Fruit fly (Drosophila melanogaster) Kc167 (cell line): ENCODE data around the gene Samuel.

Experiments
- Myc ChIP-seq: fragments of >200 bp; optimal IDR thresholded peaks from 2 replicates; lab custom pipeline; 2017; ENCODE audit warnings: missing external identifiers
- Sin3A ChIP-seq: fragments of >200 bp; optimal IDR thresholded peaks from 2 replicates; lab custom pipeline; 2018; ENCODE audit warnings: missing external identifiers
- h ChIP-seq: fragments of >200 bp; optimal IDR thresholded peaks from 3 replicates; lab custom pipeline; 2018; ENCODE audit warnings: missing external identifiers
- insv ChIP-seq: fragments of >200 bp; optimal IDR thresholded peaks from 3 replicates; lab custom pipeline; 2018; ENCODE audit warnings: missing external identifiers
- psq ChIP-seq: fragments of >200 bp; optimal IDR thresholded peaks from 2 replicates; lab custom pipeline; 2017; ENCODE audit warnings: missing external identifiers
- ttk ChIP-seq: sonication (Bioruptor generic); optimal IDR thresholded peaks from 2 replicates; lab custom pipeline; 2017; ENCODE audit warnings: missing external identifiers

Gene Samuel

DNA sequence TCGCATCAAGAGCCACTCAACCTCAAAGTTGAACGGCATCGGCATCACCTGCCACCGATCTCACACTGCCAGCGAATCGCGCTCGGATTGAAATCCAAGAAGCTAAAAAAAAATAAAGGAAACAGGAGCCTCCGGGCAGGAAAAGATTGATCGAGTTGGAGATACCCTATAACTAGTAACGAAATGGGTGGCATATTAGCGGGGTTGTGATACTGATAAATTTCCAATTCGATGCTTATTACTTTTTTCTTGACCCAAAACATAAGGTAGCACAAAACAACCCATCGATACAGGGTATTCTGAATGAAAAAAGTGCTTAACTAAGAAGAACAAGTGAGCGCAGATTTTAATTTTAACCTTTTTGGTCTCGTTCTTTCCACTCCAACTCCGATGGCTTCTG, 5.5 kb upstream of the Samuel start:
- no peak for TF ChIP-seq insv (lab: Kevin White, UChicago)
- no peak for TF ChIP-seq h (lab: Kevin White, UChicago)
- TF ChIP-seq Myc (lab: Kevin White, UChicago): no peak
- TF ChIP-seq psq (lab: Kevin White, UChicago): no peak
- no peak for TF ChIP-seq Sin3A (lab: Kevin White, UChicago)
- no peak for TF ChIP-seq ttk (lab: Kevin White, UChicago)

DNA sequence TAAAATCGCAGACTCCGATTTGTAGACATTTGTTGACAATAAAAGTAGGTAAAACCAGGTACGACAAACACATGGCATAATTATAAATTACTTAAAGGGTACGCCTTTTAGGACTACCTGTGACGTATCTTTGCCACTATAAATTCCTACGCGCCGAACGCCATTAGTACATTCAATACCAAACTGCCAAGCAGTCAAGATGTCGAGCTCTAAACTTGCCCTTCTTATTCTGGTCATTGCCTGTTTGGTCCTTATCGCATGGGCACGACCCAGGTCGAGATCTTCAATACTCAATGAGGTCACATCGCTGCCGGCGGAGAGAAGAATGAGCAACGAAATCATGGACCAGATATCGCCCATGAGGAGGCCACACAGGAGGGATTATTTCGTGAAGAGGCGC, 4.1 kb upstream of the Samuel start, which contains the start of gene CG14915:
Gene CG14915, plus strand, starts transcription at position 166 of the 400 bp plus-strand sequence.
- no peak for TF ChIP-seq Myc (lab: Kevin White, UChicago)
- TF ChIP-seq ttk (lab: Kevin White, UChicago): no peak

DNA sequence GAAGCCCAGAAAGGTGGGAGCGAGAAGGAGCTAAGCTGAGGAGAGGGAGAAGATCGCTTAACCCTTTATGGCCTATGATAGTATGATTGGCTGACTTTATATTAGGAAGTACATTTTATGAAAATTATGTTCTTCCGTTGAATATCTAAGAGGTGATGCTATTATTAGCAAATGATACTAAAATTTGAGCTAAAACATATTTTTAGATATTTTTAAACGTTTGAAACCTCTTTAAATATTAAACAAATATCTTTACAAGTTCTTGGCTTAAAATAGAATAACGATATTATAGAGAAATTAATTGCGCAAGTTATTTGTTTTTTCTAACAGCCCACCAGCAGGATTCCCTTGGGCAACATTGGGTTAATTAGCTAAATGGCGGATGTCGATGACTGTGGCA, 2.7 kb upstream of the Samuel start:
- TF ChIP-seq h (lab: Kevin White, UChicago) (no peak), ttk (lab: Kevin White, UChicago) (no peak), Myc (lab: Kevin White, UChicago) (no peak)

DNA sequence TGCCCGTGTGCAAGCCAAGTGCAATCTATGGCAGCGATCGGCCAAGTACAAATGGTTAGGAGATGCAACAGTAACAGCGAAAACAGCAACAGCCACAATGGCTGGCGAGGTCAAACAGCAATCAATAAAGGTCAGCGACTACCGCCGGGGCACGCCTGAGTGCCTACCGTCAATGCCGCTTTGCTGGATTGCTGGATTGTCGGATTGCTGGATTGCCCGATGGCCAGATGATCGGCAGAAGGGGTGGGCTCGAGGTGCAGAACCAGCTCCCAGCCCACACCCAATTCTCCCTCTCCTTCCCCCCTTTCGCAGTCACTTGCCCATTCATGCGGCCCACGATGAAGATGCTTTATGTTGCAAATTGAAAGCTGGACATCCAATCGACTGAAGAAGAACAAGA, 2.1 kb upstream of the Samuel start:
- TF ChIP-seq h (lab: Kevin White, UChicago): no peak
- no peak for TF ChIP-seq Sin3A (lab: Kevin White, UChicago)
- no peak for TF ChIP-seq insv (lab: Kevin White, UChicago)
- no peak for TF ChIP-seq Myc (lab: Kevin White, UChicago)
- TF ChIP-seq ttk (lab: Kevin White, UChicago): no peak
- no peak for TF ChIP-seq psq (lab: Kevin White, UChicago)

DNA sequence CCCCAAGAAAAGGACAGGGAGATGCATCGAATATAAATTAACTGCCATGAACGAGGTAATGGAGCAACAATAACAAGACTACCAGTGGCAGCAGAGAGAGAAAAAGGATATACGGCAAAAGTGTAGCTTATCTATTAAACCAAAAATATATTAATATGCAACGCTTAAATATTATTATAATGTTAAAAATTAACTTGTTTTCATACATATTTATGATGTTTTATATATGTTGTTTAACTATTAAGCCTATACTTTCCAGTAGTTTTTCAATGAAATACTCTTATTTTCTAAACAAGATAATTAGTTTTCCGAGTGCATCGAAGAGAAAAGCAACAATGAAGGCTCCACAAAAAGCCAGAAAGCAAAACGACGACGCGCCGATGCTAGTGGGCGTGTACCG, 1.6 kb upstream of the Samuel start:
- no peak for TF ChIP-seq h (lab: Kevin White, UChicago)
- no peak for TF ChIP-seq psq (lab: Kevin White, UChicago)

DNA sequence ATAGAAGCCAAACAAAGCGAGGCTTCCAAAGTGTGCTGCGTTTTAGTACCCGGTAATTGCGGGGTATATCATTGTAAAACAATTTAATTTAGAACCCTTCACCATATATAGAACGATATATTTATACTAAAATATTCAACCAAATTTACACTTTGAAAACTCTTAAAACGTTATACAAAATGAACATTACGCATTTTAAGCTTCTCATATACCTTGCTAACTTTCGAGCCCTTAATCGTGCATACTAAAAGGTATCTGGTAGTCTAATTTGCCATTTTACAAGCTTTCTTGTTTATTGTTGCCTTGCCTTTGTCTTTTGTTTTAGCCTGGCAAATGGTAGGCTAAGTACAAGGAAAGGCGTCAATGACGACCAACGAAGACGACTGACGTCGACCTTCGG, 1.2 kb upstream of the Samuel start:
- TF ChIP-seq psq (lab: Kevin White, UChicago): no peak
- TF ChIP-seq Myc (lab: Kevin White, UChicago): no peak
- no peak for TF ChIP-seq h (lab: Kevin White, UChicago)
- no peak for TF ChIP-seq ttk (lab: Kevin White, UChicago)
- TF ChIP-seq Sin3A (lab: Kevin White, UChicago): no peak
- no peak for TF ChIP-seq insv (lab: Kevin White, UChicago)

DNA sequence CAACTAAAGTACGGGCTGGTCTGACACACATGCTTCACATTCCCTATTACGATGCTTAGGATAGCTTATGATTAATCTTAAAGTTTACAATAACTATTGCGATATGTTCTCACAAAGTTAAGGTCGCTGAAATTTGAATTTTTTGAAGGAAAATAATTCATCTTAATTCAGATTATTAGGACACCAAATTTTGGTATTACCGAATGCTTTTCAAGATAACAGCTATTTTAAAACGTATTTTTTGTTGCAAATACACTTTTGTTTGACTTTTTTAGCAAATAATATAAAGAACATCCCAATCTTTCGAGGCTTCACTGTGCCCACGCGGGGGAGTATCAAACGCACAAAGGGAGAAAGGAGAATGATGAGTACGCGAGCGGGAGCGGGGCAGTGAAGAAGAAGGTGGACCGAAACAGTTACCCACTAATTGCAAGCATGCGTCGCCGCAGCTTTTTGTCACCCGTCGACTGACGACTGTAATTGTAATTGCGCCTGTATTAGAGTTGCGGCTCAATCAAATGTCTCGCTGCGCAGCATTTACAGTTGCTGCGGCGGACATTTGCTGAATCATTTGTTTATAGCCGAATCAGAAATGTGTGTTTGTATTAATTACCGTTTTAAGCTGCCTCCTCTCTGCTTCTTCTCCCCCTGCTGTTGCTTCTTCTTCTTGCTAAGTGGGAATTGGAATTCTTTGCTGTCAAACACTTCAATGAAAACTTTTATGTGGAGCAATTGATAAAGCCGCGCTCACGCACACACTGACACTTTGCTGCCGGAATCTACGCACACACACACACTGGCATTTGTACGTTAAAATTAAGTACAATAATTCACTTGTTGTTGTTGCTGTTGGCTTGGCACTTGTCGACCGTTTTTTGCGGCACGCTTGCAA, 620 bp downstream of the Samuel start:
- TF ChIP-seq psq (lab: Kevin White, UChicago) (no peak), Myc (lab: Kevin White, UChicago) (no peak), insv (lab: Kevin White, UChicago) (no peak), Sin3A (lab: Kevin White, UChicago) (no peak), ttk (lab: Kevin White, UChicago) (no peak), h (lab: Kevin White, UChicago) (no peak)

DNA sequence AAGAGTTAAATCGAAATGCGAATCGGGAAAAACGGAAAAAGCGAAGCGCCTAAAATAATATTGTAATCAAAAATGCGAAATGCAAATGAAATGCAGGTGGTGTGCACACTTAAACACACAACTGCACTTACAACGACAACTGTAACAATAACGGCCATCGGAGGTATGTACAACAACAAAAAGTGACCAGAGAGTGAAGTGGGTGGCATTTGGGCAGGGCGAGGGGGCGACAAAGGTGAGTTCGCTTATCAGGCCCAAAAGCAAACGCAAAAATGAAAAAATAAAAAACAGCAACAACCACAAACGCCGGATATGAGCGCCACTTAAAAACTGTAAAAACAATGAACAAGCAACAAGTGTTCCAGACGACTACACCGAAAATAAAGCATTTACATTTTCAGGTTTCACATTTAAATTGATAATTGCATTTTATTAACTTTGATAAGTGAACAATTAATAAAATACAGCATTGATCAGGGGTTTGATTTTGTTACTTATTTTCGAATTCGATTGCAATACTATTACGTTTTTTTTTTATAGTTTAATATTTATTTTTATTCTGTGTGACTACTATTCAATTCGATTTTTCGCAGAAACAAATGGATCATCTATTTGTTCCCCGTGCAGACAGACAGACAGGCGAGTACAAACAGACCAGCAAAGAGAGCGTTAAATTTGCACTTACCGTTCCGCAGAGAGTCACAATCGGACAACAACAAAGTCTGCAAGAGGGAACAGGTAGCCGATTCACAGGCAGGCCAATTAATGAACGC, 1.5 kb downstream of the Samuel start:
- TF ChIP-seq Myc (lab: Kevin White, UChicago): no peak
- no peak for TF ChIP-seq insv (lab: Kevin White, UChicago)
- no peak for TF ChIP-seq h (lab: Kevin White, UChicago)

DNA sequence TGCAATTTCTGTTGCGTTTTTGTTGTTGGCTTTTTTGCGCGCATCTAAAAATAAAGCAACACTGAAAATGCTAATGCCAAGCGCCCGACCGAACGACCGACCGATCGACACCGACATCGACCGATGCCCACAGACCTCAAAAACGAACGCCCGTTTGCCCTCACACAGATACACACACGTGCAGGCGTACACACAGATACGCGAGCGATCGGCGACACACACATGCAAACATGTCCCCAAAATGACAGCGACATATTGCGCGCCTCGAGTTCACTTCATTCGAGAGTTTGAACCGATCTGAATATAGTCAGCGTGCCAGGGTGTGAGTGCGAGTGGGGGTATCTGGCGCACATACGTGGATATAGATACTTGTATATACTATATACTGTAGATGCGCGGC, 5.6 kb downstream of the Samuel start:
- TF ChIP-seq h (lab: Kevin White, UChicago) (no peak), psq (lab: Kevin White, UChicago) (no peak), Myc (lab: Kevin White, UChicago) (no peak), insv (lab: Kevin White, UChicago) (no peak), Sin3A (lab: Kevin White, UChicago) (no peak), ttk (lab: Kevin White, UChicago) (no peak)

DNA sequence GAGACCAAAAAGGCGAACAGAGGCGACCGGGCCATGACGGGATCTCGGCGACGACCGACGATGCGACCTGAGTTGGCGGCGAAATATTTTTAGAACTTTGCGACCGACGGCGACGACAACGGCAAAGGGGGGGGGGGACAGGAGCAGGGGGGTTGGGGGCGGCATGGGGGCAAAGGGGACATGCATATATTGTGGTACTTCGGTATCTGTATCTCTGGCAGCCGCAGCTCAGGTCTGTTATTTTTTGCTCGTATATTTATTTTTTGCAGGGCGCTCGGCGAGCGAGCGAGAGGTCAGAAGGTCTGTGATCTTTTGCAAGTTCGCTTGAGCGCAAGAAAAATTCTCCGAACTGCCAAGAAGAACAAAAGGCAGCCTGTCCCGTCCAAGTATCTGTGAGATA, 7.6 kb downstream of the Samuel start:
- TF ChIP-seq psq (lab: Kevin White, UChicago) (no peak), insv (lab: Kevin White, UChicago) (no peak), Sin3A (lab: Kevin White, UChicago) (no peak), ttk (lab: Kevin White, UChicago) (no peak), h (lab: Kevin White, UChicago) (no peak), Myc (lab: Kevin White, UChicago) (no peak)

DNA sequence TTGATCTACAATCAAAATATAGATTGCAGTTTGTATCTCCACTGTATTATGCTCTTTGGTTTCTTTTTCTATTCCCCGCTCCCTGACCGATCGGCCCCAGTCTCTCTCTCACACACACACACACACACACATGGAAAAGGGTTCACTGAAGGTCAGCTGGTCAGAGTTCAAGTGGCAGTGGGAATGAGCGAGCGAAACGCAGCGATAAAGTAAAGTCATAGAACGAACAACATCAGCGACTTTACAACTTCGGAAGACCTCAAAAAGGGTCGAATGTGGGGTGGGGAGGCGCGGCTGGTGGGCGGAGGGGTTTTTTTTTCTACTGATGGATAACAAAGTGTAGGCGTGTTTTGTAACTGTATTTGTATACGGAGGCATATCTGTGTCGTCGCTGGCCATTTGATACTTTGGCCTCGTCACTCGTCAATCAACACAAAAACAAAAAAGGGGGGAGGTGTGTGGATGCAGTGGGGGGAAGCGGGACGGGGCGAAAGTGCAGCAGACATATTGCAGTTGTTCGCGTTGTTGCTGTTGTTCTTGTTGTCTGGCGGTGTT, 8.6 kb downstream of the Samuel start:
- TF ChIP-seq ttk (lab: Kevin White, UChicago) (no peak), Myc (lab: Kevin White, UChicago) (no peak), Sin3A (lab: Kevin White, UChicago) (no peak), psq (lab: Kevin White, UChicago) (no peak), insv (lab: Kevin White, UChicago) (no peak), h (lab: Kevin White, UChicago) (no peak)
